Fruit fly (Drosophila melanogaster) whole organism, wandering third instar larva: ENCODE data around the gene CG17571.

Source experiments
- Abd-B ChIP-seq: fragments of >200 bp; optimal IDR thresholded peaks from 2 replicates; lab custom pipeline; 2017; ENCODE audit warnings: missing biosample characterization, missing genetic modification characterization
- CG32264 ChIP-seq: fragments of 200-800 bp; sonication (Bioruptor generic); optimal IDR thresholded peaks from 2 replicates; lab custom pipeline; 2016; ENCODE audit warnings: missing biosample characterization, missing genetic modification characterization
- CG9705 ChIP-seq: fragments of 200-800 bp; sonication (Bioruptor generic); optimal IDR thresholded peaks from 2 replicates; lab custom pipeline; 2018; ENCODE audit warnings: missing biosample characterization, mild to moderate bottlenecking, missing genetic modification characterization
- CrebA ChIP-seq: fragments of 200-800 bp; sonication (Bioruptor generic); optimal IDR thresholded peaks from 2 replicates; lab custom pipeline; 2016; ENCODE audit warnings: missing biosample characterization, mild to moderate bottlenecking, missing genetic modification characterization, borderline replicate concordance
- Dif ChIP-seq: fragments of 200-275, 200-300 bp; sonication (Bioruptor generic); optimal IDR thresholded peaks from 2 replicates; lab custom pipeline; 2018; ENCODE audit warnings: missing biosample characterization, missing genetic modification characterization; ENCODE audit not compliant: partially characterized antibody
- HLH106 ChIP-seq: fragments of 200-800 bp; optimal IDR thresholded peaks from 3 replicates; lab custom pipeline; 2019; ENCODE audit warnings: missing biosample characterization, mild to moderate bottlenecking, missing genetic modification characterization, moderate library complexity
- Hnf4 ChIP-seq: fragments of 200-800 bp; sonication (Bioruptor generic); optimal IDR thresholded peaks from 2 replicates; lab custom pipeline; 2016; ENCODE audit warnings: missing biosample characterization, mild to moderate bottlenecking, missing genetic modification characterization
- Hr78 ChIP-seq: fragments of >200 bp; optimal IDR thresholded peaks from 2 replicates; lab custom pipeline; 2017; ENCODE audit warnings: missing biosample characterization, missing genetic modification characterization
- Hr83 ChIP-seq: fragments of 200-300 bp; sonication (Bioruptor generic); optimal IDR thresholded peaks from 2 replicates; lab custom pipeline; 2016; ENCODE audit warnings: missing biosample characterization, mild to moderate bottlenecking, missing genetic modification characterization, moderate library complexity; ENCODE audit not compliant: poor library complexity, severe bottlenecking
- Jra ChIP-seq: sonication (Bioruptor generic); optimal IDR thresholded peaks from 2 replicates; lab custom pipeline; 2016; ENCODE audit warnings: missing biosample characterization, missing genetic modification characterization
- Mio ChIP-seq: sonication (Bioruptor generic); optimal IDR thresholded peaks from 2 replicates; lab custom pipeline; 2016; ENCODE audit warnings: missing biosample characterization, missing genetic modification characterization
- Myc ChIP-seq: fragments of >200 bp; optimal IDR thresholded peaks from 2 replicates; lab custom pipeline; 2017
- N ChIP-seq: fragments of >200 bp; optimal IDR thresholded peaks from 2 replicates; lab custom pipeline; 2018; ENCODE audit warnings: missing biosample characterization, missing external identifiers, missing genetic modification characterization
- OdsH ChIP-seq: fragments of 200-800 bp; sonication (Bioruptor generic); optimal IDR thresholded peaks from 2 replicates; lab custom pipeline; 2016; ENCODE audit warnings: missing biosample characterization, mild to moderate bottlenecking, missing genetic modification characterization
- Rel ChIP-seq, 2 experiments: fragments of 200-800 bp; sonication (Bioruptor generic) in 1 of 2; optimal IDR thresholded peaks; 2 replicates in 1 of 2; 3 replicates in 1 of 2; lab custom pipeline; 2016 to 2019; ENCODE audit warnings: mild to moderate bottlenecking in 2 of 2, missing biosample characterization in 2 of 2, missing genetic modification characterization in 2 of 2, moderate library complexity in 1 of 2
- br ChIP-seq: fragments of 200-800 bp; sonication (Bioruptor generic); optimal IDR thresholded peaks from 2 replicates; lab custom pipeline; 2016; ENCODE audit warnings: missing biosample characterization, missing genetic modification characterization
- brk ChIP-seq: fragments of 200-800 bp; sonication (Bioruptor generic); optimal IDR thresholded peaks from 2 replicates; lab custom pipeline; 2016; ENCODE audit warnings: missing biosample characterization, mild to moderate bottlenecking, missing genetic modification characterization
- dl ChIP-seq, 2 experiments: fragments of 175-275, 200-275 bp in 1 of 2; fragments of 200-275 bp in 1 of 2; sonication (Bioruptor generic); optimal IDR thresholded peaks; lab custom pipeline; 2018; ENCODE audit warnings: mild to moderate bottlenecking in 2 of 2, missing biosample characterization in 2 of 2, missing genetic modification characterization in 2 of 2, moderate library complexity in 2 of 2; ENCODE audit not compliant: partially characterized antibody in 2 of 2, insufficient read depth in 1 of 2
- dsf ChIP-seq: sonication (Bioruptor generic); optimal IDR thresholded peaks from 2 replicates; lab custom pipeline; 2016; ENCODE audit warnings: missing biosample characterization, missing genetic modification characterization, borderline replicate concordance
- ey ChIP-seq: fragments of 200-800 bp; sonication (Bioruptor generic); optimal IDR thresholded peaks from 2 replicates; lab custom pipeline; 2016; ENCODE audit warnings: missing biosample characterization, missing genetic modification characterization
- fru ChIP-seq: fragments of 200-800 bp; sonication (Bioruptor generic); optimal IDR thresholded peaks from 3 replicates; lab custom pipeline; 2016; ENCODE audit warnings: missing biosample characterization, mild to moderate bottlenecking, missing genetic modification characterization
- h ChIP-seq: fragments of 200-800 bp; sonication (Bioruptor generic); optimal IDR thresholded peaks from 3 replicates; lab custom pipeline; 2016; ENCODE audit warnings: missing biosample characterization, mild to moderate bottlenecking, missing genetic modification characterization
- lola ChIP-seq: fragments of >200 bp; optimal IDR thresholded peaks from 2 replicates; lab custom pipeline; 2017; ENCODE audit warnings: missing biosample characterization, missing genetic modification characterization
- pan ChIP-seq: fragments of >200 bp; optimal IDR thresholded peaks from 2 replicates; lab custom pipeline; 2017
- psq ChIP-seq: fragments of 200-800 bp; sonication (Bioruptor generic); optimal IDR thresholded peaks from 3 replicates; lab custom pipeline; 2017; ENCODE audit warnings: missing biosample characterization, mild to moderate bottlenecking, missing genetic modification characterization, moderate library complexity
- rgr ChIP-seq: fragments of 200-800 bp; sonication (Bioruptor generic); optimal IDR thresholded peaks from 3 replicates; lab custom pipeline; 2016; ENCODE audit warnings: missing biosample characterization, mild to moderate bottlenecking, missing genetic modification characterization
- usp ChIP-seq: fragments of >200 bp; optimal IDR thresholded peaks from 2 replicates; lab custom pipeline; 2017; ENCODE audit warnings: missing biosample characterization, missing genetic modification characterization
- woc ChIP-seq: sonication (Bioruptor generic); optimal IDR thresholded peaks from 2 replicates; lab custom pipeline; 2016; ENCODE audit warnings: missing biosample characterization, mild to moderate bottlenecking, missing genetic modification characterization

Gene CG17571

DNA sequence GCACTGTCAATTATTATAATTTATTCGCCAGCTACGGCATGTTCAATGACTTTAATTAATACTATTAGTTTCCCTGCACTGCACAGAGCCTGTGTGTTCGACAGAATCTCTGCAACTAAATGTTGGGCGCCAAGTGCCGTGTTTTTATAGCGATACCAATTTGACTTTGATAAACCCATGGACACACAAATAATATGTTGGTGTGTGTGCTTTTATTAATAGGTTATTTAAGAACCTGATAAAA lies 7.3 kb upstream of the CG17571 start, which contains the start of gene CG17570:
CG17570 (minus strand) TSS at position 101 of the 244 bp plus-strand sequence.
- TF ChIP-seq h (GFP tag; lab: Kevin White, UChicago) (no peak), Abd-B (GFP tag; lab: Kevin White, UChicago) (no peak), fru (no peak), N (GFP tag; lab: Kevin White, UChicago) (no peak), Myc (no peak), dsf (GFP tag; lab: Kevin White, UChicago) (no peak), Mio (GFP tag; lab: Kevin White, UChicago) (no peak)

- TF ChIP-seq HLH106 (no peak), usp (GFP tag; lab: Kevin White, UChicago) (no peak), Hr78 (GFP tag; lab: Kevin White, UChicago) (no peak), Myc (no peak), dl (GFP tag; optimal IDR thresholded peaks at IDR 0.05; lab: Kevin White, UChicago; ENCODE audit: insufficient read depth in 1 of 2, partially characterized antibody in 2 of 2) (peak; percentile 77 to 78), Rel (GFP tag; optimal IDR thresholded peaks at IDR 0.05; lab: Kevin White, UChicago) (no peak), Rel (tag; optimal IDR thresholded peaks at IDR 0.05; lab: Kevin White, UChicago) (peak; percentile 84)
- TF ChIP-seq, all 38 proteins: peak for 2
Observed at dm6 chr2L:20263050-20263449, 6.1 kb upstream of the CG17571 start.

DNA sequence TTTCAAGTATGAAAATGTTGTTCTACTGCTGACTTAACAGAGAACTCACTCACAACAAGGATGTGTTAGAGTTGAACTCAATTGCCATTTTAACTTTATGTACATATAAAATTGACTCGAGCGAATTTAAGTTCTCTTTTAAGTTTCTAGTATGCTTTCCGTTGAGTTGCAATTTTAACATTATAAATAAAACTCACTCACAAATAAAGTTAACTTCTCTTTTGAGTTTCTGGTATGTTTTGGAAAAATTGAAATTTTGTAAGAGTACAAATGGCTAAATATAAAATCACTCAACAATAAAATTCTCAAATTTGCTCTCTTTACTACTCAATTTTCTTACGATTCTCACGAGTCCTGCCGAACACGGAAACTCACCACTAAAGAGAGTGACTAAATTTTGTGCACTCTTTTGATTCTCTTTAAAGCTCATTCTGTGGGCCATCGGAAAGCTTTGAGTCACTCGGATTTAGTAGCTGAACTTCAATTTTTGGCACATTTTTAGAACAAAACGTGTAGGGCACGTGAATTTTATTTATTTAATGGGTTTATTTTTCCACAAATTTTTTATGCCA lies 14.3 kb downstream of the CG17571 start:
- no peak for TF ChIP-seq Dif (GFP tag; lab: Kevin White, UChicago)
- TF ChIP-seq brk (GFP tag; lab: Kevin White, UChicago) = no peak
- TF ChIP-seq Jra = no peak
- no peak for TF ChIP-seq ey (GFP tag; lab: Kevin White, UChicago)

dm6 chr2L:20240171-20240570 lies 16.8 kb downstream of the CG17571 start:
- no peak for TF ChIP-seq usp (GFP tag; lab: Kevin White, UChicago)
- TF ChIP-seq dl (GFP tag; optimal IDR thresholded peaks at IDR 0.05; lab: Kevin White, UChicago; ENCODE audit: insufficient read depth in 1 of 2, partially characterized antibody in 2 of 2) = no peak
- TF ChIP-seq OdsH (GFP tag; lab: Kevin White, UChicago) = no peak
- no peak for TF ChIP-seq Dif (GFP tag; lab: Kevin White, UChicago)
- TF ChIP-seq Myc = no peak
- TF ChIP-seq Rel (GFP tag; optimal IDR thresholded peaks at IDR 0.05; lab: Kevin White, UChicago) = no peak
- TF ChIP-seq Rel (tag; optimal IDR thresholded peaks at IDR 0.05; lab: Kevin White, UChicago) = no peak
- no peak for TF ChIP-seq rgr (GFP tag; lab: Kevin White, UChicago)
- TF ChIP-seq lola (GFP tag; lab: Kevin White, UChicago) = no peak

- TF ChIP-seq br = no peak
- TF ChIP-seq lola (GFP tag; lab: Kevin White, UChicago) = no peak
- peak; percentile 24 for TF ChIP-seq Myc
- TF ChIP-seq psq (GFP tag; lab: Kevin White, UChicago) = no peak
Observed at dm6 chr2L:20229883-20230445, 27.0 kb downstream of the CG17571 start.

dm6 chr2L:20225833-20226232 lies 31.2 kb downstream of the CG17571 start:
- no peak for TF ChIP-seq OdsH (GFP tag; lab: Kevin White, UChicago)
- TF ChIP-seq Hnf4 (GFP tag; lab: Kevin White, UChicago) = no peak
- TF ChIP-seq Hr83 (GFP tag; lab: Kevin White, UChicago) = no peak
- TF ChIP-seq Rel (GFP tag; optimal IDR thresholded peaks at IDR 0.05; lab: Kevin White, UChicago) = no peak
- no peak for TF ChIP-seq Rel (tag; optimal IDR thresholded peaks at IDR 0.05; lab: Kevin White, UChicago)
- TF ChIP-seq woc (GFP tag; lab: Kevin White, UChicago) = no peak
- TF ChIP-seq CG9705 (GFP tag; lab: Kevin White, UChicago) = no peak
- no peak for TF ChIP-seq rgr (GFP tag; lab: Kevin White, UChicago)
- no peak for TF ChIP-seq Myc
- TF ChIP-seq CG32264 = no peak
- no peak for TF ChIP-seq dl (GFP tag; optimal IDR thresholded peaks at IDR 0.05; lab: Kevin White, UChicago; ENCODE audit: insufficient read depth in 1 of 2, partially characterized antibody in 2 of 2)
- no peak for TF ChIP-seq Mio (GFP tag; lab: Kevin White, UChicago)
- no peak for TF ChIP-seq br
- TF ChIP-seq ey (GFP tag; lab: Kevin White, UChicago) = no peak
- no peak for TF ChIP-seq pan (lab: Kevin White, UChicago)
- no peak for TF ChIP-seq usp (GFP tag; lab: Kevin White, UChicago)
- no peak for TF ChIP-seq CrebA (GFP tag; lab: Kevin White, UChicago)
